Worm (Caenorhabditis elegans) whole organism, dauer: ENCODE data around the gene Y38E10A.22.
"Not testable (repeated sequence)": the region's sequence is repeated elsewhere in the genome, so short reads cannot be mapped to it uniquely, and the experiment has no call there.

ENCODE experiments used
- unc-62 ChIP-seq: sonication (generic microtip); optimal IDR thresholded peaks from 2 replicates; lab custom pipeline; 2017; ENCODE audit warnings: missing biosample characterization, missing genetic modification reagents, missing genetic modification characterization

The Y38E10A.22 gene

DNA sequence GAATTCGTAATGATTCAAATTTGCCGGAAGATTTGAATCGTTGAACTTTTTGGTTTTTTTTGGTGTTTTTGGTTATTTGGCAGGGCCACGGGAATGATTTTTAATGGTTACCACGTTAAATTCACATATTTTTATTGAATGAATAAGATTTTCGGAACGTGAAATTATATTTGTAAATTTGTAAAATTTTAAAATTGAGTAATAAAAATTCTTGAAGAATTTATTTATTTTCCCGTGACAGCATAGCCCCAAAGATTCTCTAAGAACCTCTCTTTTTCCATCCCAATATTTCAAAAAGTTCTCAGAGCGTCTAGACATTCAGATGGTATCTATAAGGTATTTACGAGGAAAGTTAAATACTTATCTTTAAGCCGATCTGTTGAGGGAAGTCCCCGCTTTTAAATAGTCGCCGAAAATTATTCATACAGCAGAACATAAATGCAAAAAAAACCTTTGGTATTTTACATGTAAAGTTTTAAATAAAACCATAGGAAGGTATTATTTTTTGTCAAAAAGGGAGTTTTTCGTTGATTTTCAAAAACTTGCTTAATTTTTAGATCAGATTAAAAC, 42.8 kb downstream of the Y38E10A.22 start, which contains the start of gene Y38E10A.17:
Gene Y38E10A.17 (minus strand): TSS at position 51 of the 570 bp plus-strand sequence.
- no peak for TF ChIP-seq unc-62 (GFP tag; lab: Kevin White, UChicago)

DNA sequence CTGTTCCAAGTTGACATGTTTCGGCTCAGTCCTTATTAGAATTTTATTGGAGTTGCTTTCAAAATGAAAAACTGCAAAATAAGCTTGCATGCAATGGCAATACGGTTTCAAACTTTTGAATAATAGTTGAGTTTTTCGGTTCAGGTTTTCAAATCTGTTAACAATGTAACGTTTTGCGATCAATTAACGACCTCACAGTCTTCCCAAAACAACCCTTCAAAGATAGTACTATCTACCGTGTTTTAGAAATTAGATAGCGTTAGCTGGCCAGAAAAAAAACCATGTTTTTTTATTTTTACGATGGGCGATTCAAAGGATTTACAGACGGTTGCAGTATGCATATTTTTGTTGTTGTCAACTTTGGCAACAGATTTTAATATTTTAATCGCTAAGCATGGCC, 46.7 kb downstream of the Y38E10A.22 start, which contains the start of gene Y38E10A.34:
Gene Y38E10A.34 (plus strand): TSS at position 301 of the 400 bp plus-strand sequence.
- no peak for TF ChIP-seq unc-62 (GFP tag; lab: Kevin White, UChicago)

DNA sequence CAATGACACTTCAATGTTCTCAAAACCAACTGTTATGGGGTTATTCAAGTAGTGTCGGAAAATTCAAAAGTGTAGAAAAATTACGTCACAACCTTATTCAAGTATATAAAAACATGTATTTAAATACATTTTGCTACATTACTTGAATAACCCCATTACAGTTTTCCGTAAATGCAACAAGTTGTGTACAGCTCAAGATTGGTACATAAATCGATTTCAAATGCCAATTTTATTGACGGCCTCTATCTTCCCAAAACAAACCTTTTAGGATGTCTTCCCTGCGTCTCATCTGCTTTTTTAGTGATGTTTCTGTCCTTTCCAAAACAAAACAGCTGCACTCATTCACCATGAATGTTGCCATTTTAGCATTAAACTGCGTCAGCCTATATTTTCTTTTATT, 48.2 kb downstream of the Y38E10A.22 start, which contains the start of gene Y38E10A.28:
Gene Y38E10A.28 (plus strand): TSS at position 301 of the 400 bp plus-strand sequence.
- TF ChIP-seq unc-62 (GFP tag; lab: Kevin White, UChicago) = no peak

DNA sequence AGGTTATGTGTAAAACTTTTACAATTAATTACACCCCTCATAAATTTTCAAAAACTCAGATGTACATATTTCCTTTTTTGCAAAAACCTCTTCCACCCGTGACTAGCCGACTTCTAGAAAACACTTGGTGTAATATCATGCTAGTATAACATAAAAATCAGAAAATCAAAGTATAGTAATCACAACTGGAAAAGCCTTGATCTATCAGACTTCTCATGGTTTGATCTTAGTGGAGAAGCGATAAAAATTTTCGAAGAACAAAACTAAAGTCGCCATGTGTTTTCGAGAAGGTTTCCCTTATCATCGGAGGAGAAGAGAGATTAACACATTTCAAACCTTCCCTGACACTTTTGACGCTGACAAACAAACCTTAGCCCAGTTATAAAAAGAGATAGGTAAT, 49.0 kb downstream of the Y38E10A.22 start, which contains the start of gene nspe-5:
Gene nspe-5 (plus strand): TSS at position 301 of the 400 bp plus-strand sequence.
- no peak for TF ChIP-seq unc-62 (GFP tag; lab: Kevin White, UChicago)

DNA sequence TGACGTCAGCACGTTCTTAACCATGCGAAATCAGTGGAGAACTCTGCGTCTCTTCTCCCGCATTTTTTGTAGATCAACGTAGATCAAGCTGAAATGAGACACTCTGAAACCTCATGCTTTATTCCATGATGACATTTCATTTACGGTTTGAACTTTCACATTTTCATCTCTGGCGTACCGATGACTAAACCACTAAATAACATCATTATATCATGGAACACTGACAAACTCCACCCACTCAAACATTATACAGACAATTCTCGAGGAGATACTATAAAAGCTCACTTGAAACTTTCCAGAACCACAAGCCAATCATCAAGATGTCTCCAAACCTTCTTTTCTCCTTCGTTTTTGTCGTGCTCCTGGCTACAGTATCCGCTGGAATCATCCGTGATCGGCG, 50.7 kb downstream of the Y38E10A.22 start, which contains the start of gene nspe-7:
Gene nspe-7 (plus strand): TSS at position 301 of the 400 bp plus-strand sequence.
- TF ChIP-seq unc-62 (GFP tag; lab: Kevin White, UChicago) = no peak

DNA sequence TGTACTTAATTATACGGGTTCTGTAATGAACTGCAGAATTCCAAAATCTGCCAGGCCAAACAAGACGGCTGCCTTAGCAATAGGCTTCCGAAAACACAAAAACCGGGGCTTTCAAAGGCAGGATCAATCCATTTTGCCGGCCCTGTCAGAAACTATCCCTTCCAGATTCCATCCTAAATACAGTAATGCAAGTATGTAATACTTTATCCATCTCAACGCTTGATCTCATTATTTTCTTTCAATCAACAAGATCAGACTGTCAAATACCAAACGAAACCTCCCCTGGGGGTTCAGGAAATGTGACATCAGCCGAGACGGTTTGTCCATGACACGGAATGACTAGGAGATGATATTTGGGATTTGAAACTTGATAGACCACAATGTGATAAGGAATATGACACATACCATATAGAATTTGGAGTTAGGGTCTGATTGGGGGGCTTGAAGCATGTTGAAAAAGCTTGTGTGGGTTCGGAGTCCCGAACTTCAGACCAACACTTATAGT, 51.4 kb downstream of the Y38E10A.22 start:
- TF ChIP-seq unc-62 (GFP tag; lab: Kevin White, UChicago) = no peak

DNA sequence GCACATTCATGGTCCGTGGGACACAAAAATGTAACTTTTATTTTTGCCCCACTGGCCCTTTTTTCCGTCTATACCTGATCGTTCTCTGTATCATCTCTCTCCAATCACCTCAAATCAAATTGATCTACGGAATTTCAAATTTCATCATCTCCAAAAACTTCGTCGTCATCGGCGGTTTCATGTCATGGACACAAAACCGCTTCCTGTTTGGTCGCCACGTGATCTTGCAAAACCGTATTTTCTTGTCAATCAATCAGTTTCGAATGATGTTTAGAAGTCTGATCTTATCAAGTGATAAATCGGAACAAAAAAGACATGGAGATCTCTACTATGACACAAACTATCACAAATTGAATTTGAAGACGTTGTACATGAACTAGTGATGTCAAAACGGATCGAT, 51.9 kb downstream of the Y38E10A.22 start:
- TF ChIP-seq unc-62 (GFP tag; lab: Kevin White, UChicago) = no peak

DNA sequence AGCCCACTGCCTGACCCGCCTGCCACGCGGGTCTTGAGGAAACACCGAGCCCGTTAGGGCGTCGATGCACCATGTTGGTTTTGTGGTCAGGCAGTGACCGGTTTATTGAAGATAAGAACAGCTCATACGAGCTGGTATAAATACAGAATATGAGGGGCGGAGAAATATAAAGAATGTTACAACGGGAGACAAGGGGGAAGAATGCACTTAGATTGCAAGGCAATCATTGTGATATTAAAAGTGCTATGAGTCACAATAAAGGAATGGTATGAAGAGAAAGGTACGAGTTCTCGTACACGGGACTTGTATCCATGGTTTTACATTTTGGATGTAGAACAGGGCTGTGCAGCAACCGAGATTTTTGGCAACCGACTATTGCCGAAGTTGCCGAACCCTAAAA, 53.2 kb downstream of the Y38E10A.22 start, which contains the start of gene Y38E10A.14:
Gene Y38E10A.14 (minus strand): TSS at position 101 of the 400 bp plus-strand sequence.
- not testable (repeated sequence) for TF ChIP-seq unc-62 (GFP tag; lab: Kevin White, UChicago)

DNA sequence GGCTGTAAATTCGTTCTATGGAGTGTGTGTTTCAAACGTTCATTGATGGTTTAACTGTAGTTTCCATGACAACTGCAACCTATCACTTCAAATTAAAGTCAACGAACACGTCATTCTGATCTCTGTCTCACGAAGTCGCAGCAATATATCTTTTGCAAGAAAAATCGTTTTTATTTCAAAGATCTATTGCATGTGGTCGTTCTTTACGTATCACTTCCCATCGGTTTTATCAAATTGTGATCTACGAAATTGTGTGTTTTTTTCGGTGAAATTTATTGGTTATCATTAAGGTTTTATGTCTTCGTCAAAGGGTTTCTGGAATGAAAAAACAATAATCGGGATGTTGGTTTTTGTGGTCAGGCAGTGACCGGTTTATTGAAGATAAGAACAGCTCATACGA, 54.8 kb downstream of the Y38E10A.22 start:
- no peak for TF ChIP-seq unc-62 (GFP tag; lab: Kevin White, UChicago)
